Fruit fly (Drosophila melanogaster) whole organism, embryonic: ENCODE measurements around the gene Ire1.
A peak's percentile ranks its signal among the peaks of the same experiment; 100 is the strongest.

Experiments
- Dref ChIP-seq: fragments of 200-800 bp; sonication (Bioruptor generic); IDR thresholded peaks from 2 replicates; pipeline ENCODE4 v1.3.6; 2022; ENCODE audit warnings: missing biosample characterization, missing genetic modification characterization
- HLH3B ChIP-seq: fragments of 200-800 bp; sonication (Bioruptor generic); IDR thresholded peaks from 2 replicates; pipeline ENCODE4 v1.3.6; 2022; ENCODE audit warnings: missing biosample characterization, missing genetic modification characterization
- pan ChIP-seq, 4 experiments: fragments of >200 bp in 3 of 4; fragments of 200-800 bp in 1 of 4; sonication (Bioruptor generic) in 1 of 4; optimal IDR thresholded peaks in 3 of 4; IDR thresholded peaks in 1 of 4; 2 replicates each; pipeline versions ENCODE4 v1.3.6 to Lab custom; 2017 to 2022; ENCODE audit warnings: missing biosample characterization in 2 of 4, missing genetic modification characterization in 2 of 4, mixed read lengths in 1 of 4
- prd ChIP-seq, 3 experiments: fragments of >200 bp in 2 of 3; fragments of 200-800 bp in 1 of 3; sonication (Bioruptor generic) in 1 of 3; optimal IDR thresholded peaks in 2 of 3; IDR thresholded peaks in 1 of 3; 2 replicates in 2 of 3; 3 replicates in 1 of 3; pipeline versions ENCODE4 v1.3.6 to Lab custom; 2017 to 2022; ENCODE audit warnings: missing biosample characterization in 1 of 3, missing genetic modification characterization in 1 of 3
- zf30C ChIP-seq: fragments of 200-800 bp; sonication (Bioruptor generic); optimal IDR thresholded peaks from 3 replicates; lab custom pipeline; 2018; ENCODE audit warnings: missing biosample characterization, mild to moderate bottlenecking, missing genetic modification characterization

dm6 chr3R:19892046-19892445 lies 31.0 kb upstream of the Ire1 start:
- no peak for TF ChIP-seq Dref (GFP tag; lab: Robert Waterston, UW)
- no peak for TF ChIP-seq prd (optimal IDR thresholded peaks at IDR 0.05; lab: Kevin White, UChicago)
- peak; percentile 84 for TF ChIP-seq prd (GFP tag; IDR thresholded peaks at IDR 0.05; lab: Robert Waterston, UW)
- TF ChIP-seq pan (optimal IDR thresholded peaks at IDR 0.05; lab: Kevin White, UChicago): no peak
- TF ChIP-seq pan (GFP tag; optimal IDR thresholded peaks at IDR 0.05 in 1 of 2, IDR thresholded peaks at IDR 0.05 in 1 of 2): peak in 1 of 2 experiments; percentile 84
- no peak for TF ChIP-seq zf30C (GFP tag; lab: Kevin White, UChicago)
- TF ChIP-seq HLH3B (GFP tag; lab: Robert Waterston, UW): peak; percentile 52; the same call in 1 of the 2 replicates
